Fruit fly (Drosophila melanogaster): ENCODE data around the gene Cpr76Ba.

Gene Cpr76Ba

dm6 chr3L:19560695-19561246 lies 42.6 kb upstream of the Cpr76Ba start (continued):
- TF ChIP-seq CG12391 (tag; optimal IDR thresholded peaks at IDR 0.05), result peak; percentile 97
- peak; percentile 90 for TF ChIP-seq CG12744 (GFP tag; optimal IDR thresholded peaks at IDR 0.05)
- TF ChIP-seq nom (GFP tag; optimal IDR thresholded peaks at IDR 0.05), result peak; percentile 98
- peak; percentile 92 for TF ChIP-seq CG10431 (GFP tag; optimal IDR thresholded peaks at IDR 0.05)
- TF ChIP-seq psq (GFP tag; optimal IDR thresholded peaks at IDR 0.05), result peak; percentile 82
- TF ChIP-seq Scr (GFP tag; IDR thresholded peaks at IDR 0.05; ENCODE audit: partially characterized antibody), result no peak
- TF ChIP-seq phol (tag; optimal IDR thresholded peaks at IDR 0.05), result peak; percentile 95
- TF ChIP-seq Nf-YB (GFP tag; optimal IDR thresholded peaks at IDR 0.05), result peak; percentile 83
- TF ChIP-seq zen2 (GFP tag; IDR thresholded peaks at IDR 0.05; ENCODE audit: partially characterized antibody), result no peak
- TF ChIP-seq Poxn (GFP tag; IDR thresholded peaks at IDR 0.05), result peak; percentile 48; the same call in 1 of the 2 replicates
- peak; percentile 96 for TF ChIP-seq CG30431 (GFP tag; optimal IDR thresholded peaks at IDR 0.05)
- TF ChIP-seq CG11247 (GFP tag; IDR thresholded peaks at IDR 0.05), result peak; percentile 93
- no peak for TF ChIP-seq CG34224 (GFP tag; IDR thresholded peaks at IDR 0.05; ENCODE audit: partially characterized antibody)
- peak; percentile 85 for TF ChIP-seq ro (GFP tag; IDR thresholded peaks at IDR 0.05)
- TF ChIP-seq br (optimal IDR thresholded peaks at IDR 0.05), result no peak
- TF ChIP-seq Mes4 (GFP tag; optimal IDR thresholded peaks at IDR 0.05), result peak; percentile 87
- peak; percentile 75 for TF ChIP-seq CG17802 (tag; optimal IDR thresholded peaks at IDR 0.05)
- TF ChIP-seq CG14965 (GFP tag; optimal IDR thresholded peaks at IDR 0.05; ENCODE audit: borderline replicate concordance), result peak; percentile 59
- peak; percentile 95 for TF ChIP-seq CG7556 (GFP tag; optimal IDR thresholded peaks at IDR 0.05)
- peak; percentile 90 for TF ChIP-seq CG4617 (GFP tag; optimal IDR thresholded peaks at IDR 0.05; ENCODE audit: borderline replicate concordance)
- peak; percentile 95 for TF ChIP-seq CG13775 (GFP tag; optimal IDR thresholded peaks at IDR 0.05)
- peak; percentile 95 for TF ChIP-seq CG10366 (GFP tag; IDR thresholded peaks at IDR 0.05)
- TF ChIP-seq cato (GFP tag; optimal IDR thresholded peaks at IDR 0.05; ENCODE audit: borderline replicate concordance), result peak; percentile 88
- 0 out of 4 replicates have a peak, but pooled peaks have one; percentile 70 for TF ChIP-seq chinmo (GFP tag; IDR thresholded peaks at IDR 0.05; ENCODE audit: partially characterized antibody)
- peak; percentile 89 for TF ChIP-seq Hmx (GFP tag; optimal IDR thresholded peaks at IDR 0.05)
- peak; percentile 96 for TF ChIP-seq CG34422 (GFP tag; IDR thresholded peaks at IDR 0.05)
- peak in 1 of 2 experiments; percentile 55 for TF ChIP-seq crp (GFP tag; optimal IDR thresholded peaks at IDR 0.05)
- TF ChIP-seq dm (GFP tag; optimal IDR thresholded peaks at IDR 0.05), result peak; percentile 85
- peak; percentile 96 for TF ChIP-seq CG14014 (GFP tag; IDR thresholded peaks at IDR 0.05)
- peak; percentile 82 for TF ChIP-seq CG8281 (tag; optimal IDR thresholded peaks at IDR 0.05)
- peak; percentile 97 for TF ChIP-seq lilli (GFP tag; optimal IDR thresholded peaks at IDR 0.05)
- TF ChIP-seq Hmr (GFP tag; optimal IDR thresholded peaks at IDR 0.05), result peak; percentile 93
- TF ChIP-seq CG12299 (tag; optimal IDR thresholded peaks at IDR 0.05), result peak; percentile 96
- peak; percentile 92 for TF ChIP-seq CG2875 (GFP tag; optimal IDR thresholded peaks at IDR 0.05)
- no peak for TF ChIP-seq CG13287 (GFP tag; IDR thresholded peaks at IDR 0.05; ENCODE audit: partially characterized antibody)
- TF ChIP-seq Kr (GFP tag; optimal IDR thresholded peaks at IDR 0.05), result peak; percentile 81
- TF ChIP-seq prd (optimal IDR thresholded peaks at IDR 0.05), result no peak
- TF ChIP-seq prd (GFP tag; IDR thresholded peaks at IDR 0.05), result peak; percentile 99
- no peak for TF ChIP-seq mld (GFP tag; IDR thresholded peaks at IDR 0.05; ENCODE audit: partially characterized antibody)
- TF ChIP-seq chn (GFP tag; optimal IDR thresholded peaks at IDR 0.05), result peak; percentile 92
- TF ChIP-seq Hr51 (GFP tag; optimal IDR thresholded peaks at IDR 0.05), result peak; percentile 94
- peak; percentile 99 for TF ChIP-seq Drgx (GFP tag; IDR thresholded peaks at IDR 0.05)
- TF ChIP-seq Usf (GFP tag; optimal IDR thresholded peaks at IDR 0.05), result peak; percentile 92
- peak; percentile 84 for TF ChIP-seq aop (GFP tag; IDR thresholded peaks at IDR 0.05)
- peak; percentile 86 for TF ChIP-seq CG15514 (GFP tag; optimal IDR thresholded peaks at IDR 0.05)
- peak; percentile 92 for TF ChIP-seq odd (GFP tag; optimal IDR thresholded peaks at IDR 0.05)
- peak; percentile 92 for TF ChIP-seq Sox100B (GFP tag; optimal IDR thresholded peaks at IDR 0.05)
- TF ChIP-seq dimm (GFP tag; IDR thresholded peaks at IDR 0.05), result peak; percentile 83
- TF ChIP-seq CG3281 (GFP tag; optimal IDR thresholded peaks at IDR 0.05), result peak; percentile 93

Data from whole organism, embryonic.